Fruit fly (Drosophila melanogaster): Measurements from ENCODE around the gene CG10681.
A peak's percentile ranks its signal among the peaks of the same experiment; 100 is the strongest.

Gene CG10681

dm6 chr3L:12551671-12552070 lies 50.4 kb downstream of the CG10681 start:
- TF ChIP-seq CrebA (GFP tag; optimal IDR thresholded peaks at IDR 0.05; ENCODE audit: borderline replicate concordance) (peak; percentile 26), jim (GFP tag; optimal IDR thresholded peaks at IDR 0.05) (no peak), lola (GFP tag; optimal IDR thresholded peaks at IDR 0.05) (no peak), dmrt93B (GFP tag; optimal IDR thresholded peaks at IDR 0.05) (peak; percentile 58), Vsx2 (GFP tag; optimal IDR thresholded peaks at IDR 0.05; ENCODE audit: partially characterized antibody) (no peak), sage (GFP tag; optimal IDR thresholded peaks at IDR 0.05) (peak; percentile 72), Hr78 (GFP tag; optimal IDR thresholded peaks at IDR 0.05) (no peak), fru (GFP tag; optimal IDR thresholded peaks at IDR 0.05) (peak; percentile 85), ey (GFP tag; optimal IDR thresholded peaks at IDR 0.05) (peak; percentile 81), OdsH (GFP tag; optimal IDR thresholded peaks at IDR 0.05) (peak; percentile 79), Hnf4 (GFP tag; optimal IDR thresholded peaks at IDR 0.05) (peak; percentile 79), rgr (GFP tag; optimal IDR thresholded peaks at IDR 0.05) (peak; percentile 80), Jra (GFP tag; optimal IDR thresholded peaks at IDR 0.05) (peak; percentile 58), Dfd (GFP tag; optimal IDR thresholded peaks at IDR 0.05) (no peak), h (GFP tag; optimal IDR thresholded peaks at IDR 0.05) (peak; percentile 87), woc (GFP tag; optimal IDR thresholded peaks at IDR 0.05) (peak; percentile 71), foxo (GFP tag; optimal IDR thresholded peaks at IDR 0.05) (peak; percentile 52 to 80), br (GFP tag; optimal IDR thresholded peaks at IDR 0.05) (peak; percentile 84), brk (GFP tag; optimal IDR thresholded peaks at IDR 0.05) (peak; percentile 66), Rel (GFP tag; optimal IDR thresholded peaks at IDR 0.05) (no peak), Rel (tag; optimal IDR thresholded peaks at IDR 0.05) (no peak), CG32264 (GFP tag; optimal IDR thresholded peaks at IDR 0.05) (peak; percentile 63), tai (GFP tag; optimal IDR thresholded peaks at IDR 0.05) (peak; percentile 49), CG9705 (GFP tag; optimal IDR thresholded peaks at IDR 0.05) (peak; percentile 8), psq (GFP tag; optimal IDR thresholded peaks at IDR 0.05) (peak; percentile 71), HLH106 (tag; optimal IDR thresholded peaks at IDR 0.05) (peak; percentile 77), Abd-B (GFP tag; optimal IDR thresholded peaks at IDR 0.05) (no peak), Sp1 (GFP tag; optimal IDR thresholded peaks at IDR 0.05) (peak; percentile 73)
